Worm (Caenorhabditis elegans): ENCODE results near the gene C26D10.7.

DNA sequence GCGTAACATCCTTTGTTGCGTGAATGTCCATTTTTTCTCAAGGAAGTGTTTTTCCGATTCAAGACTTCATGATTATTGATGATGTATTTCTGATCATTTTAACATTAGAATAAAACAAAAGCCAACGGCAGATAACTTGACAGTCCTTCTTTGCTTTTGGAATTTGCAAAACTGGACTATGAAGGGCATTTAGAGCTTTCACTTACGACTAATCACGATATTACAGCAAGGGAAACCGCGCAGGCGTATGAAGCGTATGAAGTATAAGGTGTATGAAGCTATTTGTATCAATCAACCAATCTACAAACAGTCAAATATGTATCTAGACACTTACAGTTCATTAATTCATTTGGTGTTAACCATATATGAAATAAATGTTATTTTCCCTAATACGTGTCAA lies 44.0 kb downstream of the C26D10.7 start:
- TF ChIP-seq ama-1 (optimal IDR thresholded peaks at IDR 0.05) (no peak), ama-1 (GFP tag; optimal IDR thresholded peaks at IDR 0.05) (no peak), dox-1 (GFP tag; IDR thresholded peaks at IDR 0.05) (no peak), lin-40 (tag; optimal IDR thresholded peaks at IDR 0.05) (no peak), chd-7 (tag; optimal IDR thresholded peaks at IDR 0.05) (no peak), lin-35 (GFP tag; optimal IDR thresholded peaks at IDR 0.05) (no peak), unc-130 (GFP tag; optimal IDR thresholded peaks at IDR 0.05) (no peak), mel-28 (tag; optimal IDR thresholded peaks at IDR 0.05; ENCODE audit: borderline replicate concordance) (no peak)

Data from whole organism, young adult.